Worm (Caenorhabditis elegans) whole organism, dauer: ENCODE measurements around the gene hil-4.
"Not testable (repeated sequence)": the region's sequence is repeated elsewhere in the genome, so short reads cannot be mapped to it uniquely, and the experiment has no call there.

Experiments used
- unc-62 ChIP-seq: sonication (generic microtip); optimal IDR thresholded peaks from 2 replicates; lab custom pipeline; 2017; ENCODE audit warnings: missing biosample characterization, missing genetic modification reagents, missing genetic modification characterization

hil-4 gene

ce11 chrV:4755308-4756029, 1.4 kb downstream of the hil-4 start, which contains the start of gene pgl-3:
pgl-3 (plus strand) TSS chrV:4755979.
- no peak for TF ChIP-seq unc-62 (GFP tag; lab: Kevin White, UChicago)

- no peak for TF ChIP-seq unc-62 (GFP tag; lab: Kevin White, UChicago)
Observed at ce11 chrV:4758019-4758418, 3.9 kb downstream of the hil-4 start.

DNA sequence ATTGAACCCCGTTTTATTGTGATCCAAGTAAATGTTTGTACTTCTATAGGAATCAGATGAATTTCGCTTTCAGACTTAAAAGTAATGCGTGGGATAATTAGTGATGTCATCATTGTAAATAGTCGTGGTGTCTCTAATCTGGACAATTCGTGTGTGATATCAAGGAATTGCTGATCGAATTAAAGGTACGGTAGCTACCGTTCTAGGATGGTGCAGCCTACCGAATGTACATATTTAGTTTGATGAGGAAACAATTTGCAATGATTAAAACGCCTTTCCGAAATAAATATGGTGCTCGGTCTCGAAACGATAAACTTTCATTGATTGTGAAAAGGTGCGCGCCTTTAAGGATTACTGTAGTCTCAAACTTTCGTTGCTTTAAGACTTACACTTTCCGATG, 4.4 kb downstream of the hil-4 start:
- no peak for TF ChIP-seq unc-62 (GFP tag; lab: Kevin White, UChicago)

DNA sequence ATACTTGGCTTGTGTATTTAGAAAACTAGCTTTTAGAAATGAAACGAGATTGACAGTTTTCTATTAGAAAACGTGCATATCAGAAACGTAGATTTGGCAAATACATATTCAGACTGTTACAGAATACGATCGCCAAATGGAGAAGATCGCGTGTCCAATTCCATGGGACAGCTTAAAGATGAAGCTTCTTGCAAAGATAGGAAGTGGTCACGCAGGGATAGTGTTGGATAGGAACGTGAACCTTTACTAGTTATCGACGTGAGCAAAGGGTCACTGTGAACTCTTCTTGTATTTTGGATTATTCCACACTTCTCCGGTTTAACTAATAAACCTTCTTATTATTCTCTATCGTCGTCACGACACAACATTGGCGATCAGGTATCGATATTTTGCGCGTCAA, 6.6 kb downstream of the hil-4 start, which contains the start of gene bgnt-1.4:
TSS of gene bgnt-1.4 (plus strand) at position 301 of the 400 bp plus-strand sequence.
- not testable (repeated sequence) for TF ChIP-seq unc-62 (GFP tag; lab: Kevin White, UChicago)

ce11 chrV:4766501-4766900, 12.4 kb downstream of the hil-4 start, which contains the start of gene C18G1.8:
C18G1.8 (minus strand) TSS chrV:4766601.
- no peak for TF ChIP-seq unc-62 (GFP tag; lab: Kevin White, UChicago)

- no peak for TF ChIP-seq unc-62 (GFP tag; lab: Kevin White, UChicago)
Observed at ce11 chrV:4769633-4770032, 15.5 kb downstream of the hil-4 start, which contains the start of gene C18G1.9. C18G1.9 (minus strand) TSS chrV:4769733.

- no peak for TF ChIP-seq unc-62 (GFP tag; lab: Kevin White, UChicago)
Observed at ce11 chrV:4770408-4770947, 16.4 kb downstream of the hil-4 start, which contains the start of gene elt-7. elt-7 (plus strand) TSS chrV:4770670.

ce11 chrV:4775140-4775539, 21.0 kb downstream of the hil-4 start:
- no peak for TF ChIP-seq unc-62 (GFP tag; lab: Kevin White, UChicago)

- no peak for TF ChIP-seq unc-62 (GFP tag; lab: Kevin White, UChicago)
Observed at ce11 chrV:4777388-4777986, 23.4 kb downstream of the hil-4 start, which contains the start of gene C18G1.1. C18G1.1 (plus strand) TSS chrV:4777960.

DNA sequence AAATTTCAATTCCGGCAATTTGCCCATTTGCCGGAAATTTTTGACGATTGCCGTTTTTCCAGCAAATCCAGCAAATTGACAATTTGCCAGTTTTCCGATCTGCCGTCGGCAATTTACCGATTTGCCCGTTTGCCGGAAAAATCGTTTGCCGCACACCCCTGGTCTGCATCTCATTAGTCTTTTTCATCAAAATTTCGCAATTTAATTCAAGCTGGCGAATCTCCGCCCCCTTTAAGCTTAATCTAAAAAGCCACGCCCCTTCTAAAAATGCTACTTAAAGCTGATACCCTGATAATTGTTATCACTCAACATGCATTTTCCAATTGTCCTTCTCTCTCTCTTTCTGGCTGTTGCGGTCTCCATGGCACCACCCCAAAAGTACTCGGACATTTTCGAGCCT, 29.2 kb downstream of the hil-4 start, which contains the start of gene Y60C6A.1:
TSS of gene Y60C6A.1 (plus strand) at position 301 of the 400 bp plus-strand sequence.
- no peak for TF ChIP-seq unc-62 (GFP tag; lab: Kevin White, UChicago)

DNA sequence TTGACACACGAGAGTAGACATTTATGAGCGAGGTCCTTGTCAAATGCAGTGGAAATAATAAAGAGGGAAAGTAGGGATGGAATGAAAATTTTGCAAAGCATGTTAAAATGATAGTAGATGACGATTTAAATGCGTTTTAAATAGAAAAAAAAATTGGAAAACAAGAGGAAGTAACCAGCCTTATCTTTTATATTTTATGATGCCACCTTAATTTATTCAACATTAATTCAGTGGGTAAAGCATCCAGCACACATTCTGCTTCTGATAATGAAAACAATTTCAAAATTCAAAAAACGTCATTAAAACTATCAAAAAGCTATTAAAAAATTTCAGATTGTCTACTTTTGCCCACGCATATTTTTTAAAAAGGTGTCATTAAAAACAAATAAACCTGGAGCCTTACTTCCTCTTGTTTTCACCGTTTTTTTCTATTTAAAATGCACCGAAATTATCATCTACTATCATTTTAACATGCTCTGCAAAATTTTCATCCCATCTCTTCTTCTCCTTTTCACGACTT, 31.3 kb downstream of the hil-4 start, which contains the start of the genes Y60C6A.2 and Y60C6A.3:
TSS of gene Y60C6A.2 (minus strand) at position 101 of the 520 bp plus-strand sequence.
TSS of gene Y60C6A.3 (plus strand) at position 470 of the 520 bp plus-strand sequence.
- TF ChIP-seq unc-62 (GFP tag; lab: Kevin White, UChicago): no peak

ce11 chrV:4787166-4787565, 33.1 kb downstream of the hil-4 start, which contains the start of gene R02F11.9:
R02F11.9 (plus strand) TSS chrV:4787466.
- no peak for TF ChIP-seq unc-62 (GFP tag; lab: Kevin White, UChicago)

ce11 chrV:4787836-4788235, 33.7 kb downstream of the hil-4 start:
- TF ChIP-seq unc-62 (GFP tag; lab: Kevin White, UChicago): no peak

ce11 chrV:4788823-4789222, 34.7 kb downstream of the hil-4 start, which contains the start of gene R02F11.10:
R02F11.10 (plus strand) TSS chrV:4789123.
- no peak for TF ChIP-seq unc-62 (GFP tag; lab: Kevin White, UChicago)

- no peak for TF ChIP-seq unc-62 (GFP tag; lab: Kevin White, UChicago)
Observed at ce11 chrV:4790368-4790767, 36.3 kb downstream of the hil-4 start, which contains the start of gene R02F11.12. R02F11.12 (plus strand) TSS chrV:4790668.
